Fruit fly (Drosophila melanogaster) S2 (cell line): ENCODE results near the gene CG3436.

ENCODE experiments used
- CG8478 ChIP-seq: fragments of >200 bp; optimal IDR thresholded peaks from 2 replicates; lab custom pipeline; 2018
- CTCF ChIP-seq, 2 experiments: fragments of >200 bp; optimal IDR thresholded peaks; 2 replicates each; lab custom pipeline; 2018

DNA sequence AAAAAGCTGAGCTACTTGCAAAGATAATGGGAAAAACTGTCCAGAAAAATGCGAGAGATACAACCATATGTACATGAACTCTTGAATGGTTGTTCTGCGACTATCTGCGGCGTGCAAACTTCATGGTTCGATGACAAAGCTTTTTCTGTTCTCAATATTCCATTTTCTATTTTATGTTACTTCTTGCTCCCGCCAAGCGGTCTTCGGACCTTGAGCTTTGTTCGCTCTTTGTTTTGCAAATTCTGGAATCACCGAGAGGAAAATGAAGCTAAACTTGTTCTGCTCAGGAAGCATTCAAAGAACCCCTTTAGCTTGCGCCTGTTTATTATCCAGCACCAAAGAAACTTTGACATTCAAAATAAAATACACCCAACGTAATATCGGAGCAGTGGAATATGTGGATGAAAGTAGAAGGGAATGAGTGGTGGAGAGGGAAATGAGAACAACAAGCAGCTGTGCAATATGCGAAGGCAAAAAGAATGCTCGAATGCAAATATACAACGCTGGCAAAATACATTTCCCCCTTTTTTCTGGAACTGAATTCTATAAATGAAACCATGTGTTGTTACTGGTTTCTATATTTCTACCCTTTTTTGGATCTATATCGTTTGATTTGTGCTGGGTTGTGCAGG is 12.6 kb downstream of the CG3436 start:
- no peak for TF ChIP-seq CG8478 (lab: Kevin White, UChicago)
- no peak for TF ChIP-seq CTCF (optimal IDR thresholded peaks at IDR 0.05; lab: Kevin White, UChicago)
